Worm (Caenorhabditis elegans): ENCODE results near the gene lipl-1.

The lipl-1 gene

ce11 chrV:12877579-12877978 is 42.2 kb upstream of the lipl-1 start (continued):
- TF ChIP-seq snu-23 (GFP tag; optimal IDR thresholded peaks at IDR 0.05) (no peak), nhr-11 (tag; optimal IDR thresholded peaks at IDR 0.05) (no peak), hpl-2 (GFP tag; optimal IDR thresholded peaks at IDR 0.05) (no peak)

DNA sequence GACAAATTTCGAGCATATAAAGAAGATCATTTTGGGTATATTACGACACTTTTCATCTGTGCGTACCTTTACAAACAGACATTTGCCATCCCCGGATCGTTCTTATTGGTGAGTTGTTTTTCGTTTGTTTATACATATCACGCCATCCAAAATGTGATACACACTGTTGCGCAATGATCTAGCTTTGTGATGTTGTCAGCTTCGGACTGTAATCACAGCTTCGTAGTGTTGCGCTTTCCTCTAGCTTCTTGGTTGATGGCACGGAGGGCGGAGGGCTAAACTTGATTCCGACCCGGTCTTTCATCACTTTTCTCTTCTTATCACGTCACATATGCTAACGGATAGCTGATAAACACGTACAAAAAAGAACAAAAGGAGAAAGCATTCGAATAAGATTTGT is 40.4 kb upstream of the lipl-1 start:
- no peak for TF ChIP-seq nhr-11 (tag; optimal IDR thresholded peaks at IDR 0.05)
- TF ChIP-seq blmp-1 (tag; optimal IDR thresholded peaks at IDR 0.05) = peak; percentile 51
- no peak for TF ChIP-seq hlh-17 (GFP tag; optimal IDR thresholded peaks at IDR 0.05; ENCODE audit: borderline replicate concordance)

ce11 chrV:12881396-12881795 is 38.4 kb upstream of the lipl-1 start:
- TF ChIP-seq blmp-1 (tag; optimal IDR thresholded peaks at IDR 0.05) (no peak), Y116A8C.19 (tag; optimal IDR thresholded peaks at IDR 0.05; ENCODE audit: borderline replicate concordance) (no peak), efl-1 (optimal IDR thresholded peaks at IDR 0.05) (no peak), efl-1 (GFP tag; optimal IDR thresholded peaks at IDR 0.05 in 1 of 2) (peak in 1 of 2 experiments; percentile 85), snpc-4 (tag; optimal IDR thresholded peaks at IDR 0.05) (no peak), nhr-12 (tag; optimal IDR thresholded peaks at IDR 0.05) (no peak)

ce11 chrV:12882370-12882769 is 37.4 kb upstream of the lipl-1 start:
- TF ChIP-seq efl-1 (optimal IDR thresholded peaks at IDR 0.05) = no peak
- TF ChIP-seq efl-1 (GFP tag; optimal IDR thresholded peaks at IDR 0.05 in 1 of 2) = peak in 1 of 2 experiments; percentile 63
- TF ChIP-seq ceh-82 (tag; optimal IDR thresholded peaks at IDR 0.05) = no peak

DNA sequence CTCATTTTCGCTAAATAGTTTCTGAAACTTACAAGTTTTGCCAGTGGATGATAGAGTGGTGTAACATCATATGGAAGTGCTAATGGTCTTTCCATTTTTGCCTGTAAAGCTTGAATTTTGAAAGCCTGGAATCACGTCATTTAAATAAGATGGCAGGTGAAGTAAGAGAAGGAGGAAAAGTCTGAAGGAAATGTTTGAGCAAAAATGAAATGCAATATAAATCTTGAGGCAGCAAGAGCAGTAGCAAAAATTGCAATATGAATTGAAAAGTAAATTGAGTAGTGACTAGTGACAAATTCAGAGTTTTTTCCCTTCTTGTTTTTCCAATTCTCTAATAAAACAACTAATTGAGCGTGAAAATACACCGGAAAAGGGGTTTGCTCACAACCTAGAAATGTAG is 33.9 kb upstream of the lipl-1 start, which contains the start of gene glb-24:
TSS of gene glb-24 (minus strand) at position 101 of the 400 bp plus-strand sequence.
- TF ChIP-seq unc-98 (GFP tag; IDR thresholded peaks at IDR 0.05) = no peak
- no peak for TF ChIP-seq zip-4 (GFP tag; optimal IDR thresholded peaks at IDR 0.05)
- no peak for TF ChIP-seq grh-1 (GFP tag; IDR thresholded peaks at IDR 0.05)
- no peak for TF ChIP-seq nhr-84 (tag; optimal IDR thresholded peaks at IDR 0.05)
- TF ChIP-seq unc-30 (tag; optimal IDR thresholded peaks at IDR 0.05) = no peak
- no peak for TF ChIP-seq alr-1 (tag; optimal IDR thresholded peaks at IDR 0.05; ENCODE audit: borderline replicate concordance)
- TF ChIP-seq efl-3 (GFP tag; optimal IDR thresholded peaks at IDR 0.05) = no peak
- no peak for TF ChIP-seq lin-14 (GFP tag; optimal IDR thresholded peaks at IDR 0.05)
- no peak for TF ChIP-seq tlp-1 (tag; optimal IDR thresholded peaks at IDR 0.05)
- no peak for TF ChIP-seq snpc-4 (tag; optimal IDR thresholded peaks at IDR 0.05)
- no peak for TF ChIP-seq nhr-47 (tag; optimal IDR thresholded peaks at IDR 0.05)
- no peak for TF ChIP-seq hpl-2 (GFP tag; optimal IDR thresholded peaks at IDR 0.05)
- TF ChIP-seq lin-13 (GFP tag; optimal IDR thresholded peaks at IDR 0.05) = no peak
- no peak for TF ChIP-seq irx-1 (tag; optimal IDR thresholded peaks at IDR 0.05)
- TF ChIP-seq ztf-4 (tag; optimal IDR thresholded peaks at IDR 0.05) = no peak
- TF ChIP-seq blmp-1 (tag; optimal IDR thresholded peaks at IDR 0.05) = no peak
- no peak for TF ChIP-seq fkh-4 (tag; optimal IDR thresholded peaks at IDR 0.05; ENCODE audit: borderline replicate concordance)
- no peak for TF ChIP-seq elt-2 (tag; optimal IDR thresholded peaks at IDR 0.05)
- no peak for TF ChIP-seq rnt-1 (tag; optimal IDR thresholded peaks at IDR 0.05)

ce11 chrV:12895772-12896171 is 24.0 kb upstream of the lipl-1 start, which contains the start of gene ttbk-7:
ttbk-7 (minus strand) TSS chrV:12895872.
- TF ChIP-seq hlh-4 (tag; optimal IDR thresholded peaks at IDR 0.05) = no peak
- TF ChIP-seq dsc-1 (tag; optimal IDR thresholded peaks at IDR 0.05) = peak; percentile 57

DNA sequence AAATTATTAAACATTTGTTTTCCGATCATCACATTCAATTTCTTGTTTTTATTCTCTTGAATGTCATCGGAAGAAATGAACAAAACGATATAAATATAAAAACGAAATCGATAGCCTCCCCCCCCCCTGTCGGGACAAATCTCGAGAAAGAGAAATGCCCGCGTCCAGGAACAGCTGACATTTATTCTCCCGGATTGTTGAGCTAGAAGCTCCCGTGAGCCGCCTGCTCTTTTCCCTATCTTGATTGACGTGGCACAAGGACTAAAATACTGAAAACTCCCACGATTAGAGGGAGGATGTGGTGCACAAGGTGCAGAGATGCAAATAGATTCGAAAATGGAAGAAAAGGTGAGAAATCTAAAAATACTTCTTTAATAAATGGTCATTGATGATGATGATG is 22.9 kb upstream of the lipl-1 start:
- TF ChIP-seq efl-3 (GFP tag; optimal IDR thresholded peaks at IDR 0.05) = no peak
- no peak for TF ChIP-seq zag-1 (tag; optimal IDR thresholded peaks at IDR 0.05)
- TF ChIP-seq unc-98 (GFP tag; IDR thresholded peaks at IDR 0.05) = no peak
- TF ChIP-seq dsc-1 (tag; optimal IDR thresholded peaks at IDR 0.05) = peak; percentile 20
- no peak for TF ChIP-seq lin-15B (tag; optimal IDR thresholded peaks at IDR 0.05)
- TF ChIP-seq unc-86 (tag; optimal IDR thresholded peaks at IDR 0.05) = no peak
- no peak for TF ChIP-seq elt-2 (tag; optimal IDR thresholded peaks at IDR 0.05)
- no peak for TF ChIP-seq nhr-20 (tag; optimal IDR thresholded peaks at IDR 0.05)
- TF ChIP-seq ces-1 (GFP tag; optimal IDR thresholded peaks at IDR 0.05) = no peak
- TF ChIP-seq nhr-28 (tag; optimal IDR thresholded peaks at IDR 0.05) = no peak
- no peak for TF ChIP-seq aly-2 (tag; optimal IDR thresholded peaks at IDR 0.05)
- no peak for TF ChIP-seq fkh-4 (tag; optimal IDR thresholded peaks at IDR 0.05; ENCODE audit: borderline replicate concordance)
- TF ChIP-seq snu-23 (GFP tag; optimal IDR thresholded peaks at IDR 0.05) = no peak
- TF ChIP-seq ceh-88 (GFP tag; IDR thresholded peaks at IDR 0.05) = no peak
- no peak for TF ChIP-seq skn-1 (tag; optimal IDR thresholded peaks at IDR 0.05)
- no peak for TF ChIP-seq egl-13 (tag; optimal IDR thresholded peaks at IDR 0.05)
- TF ChIP-seq ceh-82 (tag; optimal IDR thresholded peaks at IDR 0.05) = no peak
- peak; percentile 55 for TF ChIP-seq rnt-1 (tag; optimal IDR thresholded peaks at IDR 0.05)
- TF ChIP-seq mdl-1 (tag; optimal IDR thresholded peaks at IDR 0.05) = no peak
- no peak for TF ChIP-seq pqm-1 (tag; optimal IDR thresholded peaks at IDR 0.05)
- no peak for TF ChIP-seq Y116A8C.19 (tag; optimal IDR thresholded peaks at IDR 0.05; ENCODE audit: borderline replicate concordance)

Measured in whole organism, L1 larva.